Worm (Caenorhabditis elegans) whole organism, L2 larva: Measurements from ENCODE around the gene D1044.1.

ENCODE experiments used
- C34F6.9 ChIP-seq: fragments of 150-350 bp; optimal IDR thresholded peaks from 2 replicates; lab custom pipeline; 2014; ENCODE audit warnings: missing biosample characterization, missing genetic modification characterization
- F13H6.1 ChIP-seq: sonication (generic microtip); optimal IDR thresholded peaks from 2 replicates; lab custom pipeline; 2016; ENCODE audit warnings: missing genetic modification characterization, missing compliant biosample characterization
- Y55F3AM.14 ChIP-seq: fragments of 200-800 bp; sonication (Bioruptor generic); optimal IDR thresholded peaks from 2 replicates; lab custom pipeline; 2018; ENCODE audit warnings: mild to moderate bottlenecking, missing genetic modification characterization, missing compliant biosample characterization
- ZK546.5 ChIP-seq: sonication (generic microtip); optimal IDR thresholded peaks from 2 replicates; lab custom pipeline; 2017; ENCODE audit warnings: missing biosample characterization, missing genetic modification characterization
- alr-1 ChIP-seq: fragments of 150-350 bp; optimal IDR thresholded peaks from 2 replicates; lab custom pipeline; 2014; ENCODE audit warnings: missing biosample characterization, missing genetic modification characterization
- aly-2 ChIP-seq: fragments of 150-350 bp; optimal IDR thresholded peaks from 2 replicates; lab custom pipeline; 2014; ENCODE audit warnings: missing biosample characterization, missing genetic modification characterization
- ama-1 ChIP-seq: fragments of 150-350 bp; optimal IDR thresholded peaks from 2 replicates; lab custom pipeline; 2018; ENCODE audit warnings: inconsistent platforms
- blmp-1 ChIP-seq: sonication (generic microtip); optimal IDR thresholded peaks from 2 replicates; lab custom pipeline; 2017; ENCODE audit warnings: missing genetic modification characterization, mild to moderate bottlenecking, missing compliant biosample characterization, antibody characterized with exemption, moderate library complexity; ENCODE audit not compliant: insufficient read depth
- ceh-16 ChIP-seq: fragments of 150-350 bp; optimal IDR thresholded peaks from 2 replicates; lab custom pipeline; 2014; ENCODE audit warnings: missing biosample characterization, missing genetic modification characterization
- ceh-82 ChIP-seq: fragments of 150-350 bp; optimal IDR thresholded peaks from 2 replicates; lab custom pipeline; 2014; ENCODE audit warnings: missing biosample characterization, missing genetic modification characterization
- crh-2 ChIP-seq: sonication (generic microtip); optimal IDR thresholded peaks from 2 replicates; lab custom pipeline; 2017; ENCODE audit warnings: missing biosample characterization, missing genetic modification characterization
- dmd-4 ChIP-seq: sonication (generic microtip); optimal IDR thresholded peaks from 2 replicates; lab custom pipeline; 2017; ENCODE audit warnings: missing biosample characterization, missing genetic modification characterization
- egl-27 ChIP-seq: sonication (generic microtip); optimal IDR thresholded peaks from 3 replicates; lab custom pipeline; 2017; ENCODE audit warnings: missing biosample characterization, missing genetic modification reagents, missing genetic modification characterization
- elt-1 ChIP-seq: fragments of 150-350 bp; optimal IDR thresholded peaks from 2 replicates; lab custom pipeline; 2014; ENCODE audit warnings: missing biosample characterization, missing genetic modification characterization
- elt-3 ChIP-seq: sonication (generic microtip); optimal IDR thresholded peaks from 2 replicates; lab custom pipeline; 2017; ENCODE audit warnings: missing biosample characterization, missing genetic modification characterization
- fos-1 ChIP-seq: fragments of 150-350 bp; optimal IDR thresholded peaks from 2 replicates; lab custom pipeline; 2014; ENCODE audit warnings: missing biosample characterization, missing genetic modification characterization
- gmeb-1 ChIP-seq: fragments of 150-350 bp; optimal IDR thresholded peaks from 2 replicates; lab custom pipeline; 2014; ENCODE audit warnings: missing biosample characterization, missing genetic modification characterization
- lin-11 ChIP-seq: fragments of 150-350 bp; sonication (generic microtip); optimal IDR thresholded peaks from 2 replicates; lab custom pipeline; 2014; ENCODE audit warnings: missing biosample characterization, missing genetic modification characterization, inconsistent platforms, mixed read lengths
- lin-13 ChIP-seq: fragments of 150-350 bp; optimal IDR thresholded peaks from 2 replicates; lab custom pipeline; 2014; ENCODE audit warnings: missing biosample characterization, missing genetic modification reagents, missing genetic modification characterization
- lin-39 ChIP-seq: fragments of 150-350 bp; optimal IDR thresholded peaks from 2 replicates; lab custom pipeline; 2014; ENCODE audit warnings: missing biosample characterization, missing genetic modification reagents, missing genetic modification characterization
- lsy-2 ChIP-seq, 2 experiments: fragments of 150-350 bp in 1 of 2; sonication (generic microtip) in 1 of 2; optimal IDR thresholded peaks; 2 replicates each; lab custom pipeline; 2014 to 2017; ENCODE audit warnings: missing biosample characterization in 2 of 2, missing genetic modification characterization in 2 of 2
- mbf-1 ChIP-seq: sonication (generic microtip); optimal IDR thresholded peaks from 2 replicates; lab custom pipeline; 2017; ENCODE audit warnings: missing biosample characterization, missing genetic modification characterization
- mdl-1 ChIP-seq, 2 experiments: fragments of 150-350 bp in 1 of 2; sonication (generic microtip) in 1 of 2; optimal IDR thresholded peaks; 2 replicates each; lab custom pipeline; 2017; ENCODE audit warnings: missing biosample characterization in 2 of 2, missing genetic modification characterization in 2 of 2
- nhr-10 ChIP-seq: sonication (generic microtip); optimal IDR thresholded peaks from 2 replicates; lab custom pipeline; 2017; ENCODE audit warnings: missing biosample characterization, missing genetic modification characterization
- nhr-12 ChIP-seq: fragments of 150-350 bp; optimal IDR thresholded peaks from 2 replicates; lab custom pipeline; 2014; ENCODE audit warnings: missing biosample characterization, missing genetic modification characterization
- nhr-129 ChIP-seq: fragments of 150-350 bp; optimal IDR thresholded peaks from 2 replicates; lab custom pipeline; 2014; ENCODE audit warnings: missing biosample characterization, missing genetic modification characterization
- nhr-21 ChIP-seq: fragments of 150-350 bp; optimal IDR thresholded peaks from 2 replicates; lab custom pipeline; 2014; ENCODE audit warnings: missing biosample characterization, missing genetic modification characterization
- nhr-23 ChIP-seq: fragments of 150-350 bp; optimal IDR thresholded peaks from 2 replicates; lab custom pipeline; 2014; ENCODE audit warnings: missing biosample characterization, missing genetic modification reagents, missing genetic modification characterization
- nhr-237 ChIP-seq: fragments of 150-350 bp; optimal IDR thresholded peaks from 2 replicates; lab custom pipeline; 2014; ENCODE audit warnings: missing biosample characterization, missing genetic modification characterization
- nhr-25 ChIP-seq: fragments of 150-350 bp; sonication (generic microtip); optimal IDR thresholded peaks from 3 replicates; lab custom pipeline; 2014; ENCODE audit warnings: missing biosample characterization, missing genetic modification characterization
- nhr-6 ChIP-seq: fragments of 150-350 bp; optimal IDR thresholded peaks from 2 replicates; lab custom pipeline; 2014; ENCODE audit warnings: missing biosample characterization, missing genetic modification characterization
- nhr-77 ChIP-seq: fragments of 150-350 bp; optimal IDR thresholded peaks from 2 replicates; lab custom pipeline; 2014; ENCODE audit warnings: missing biosample characterization, missing genetic modification characterization
- sem-4 ChIP-seq: fragments of 150-350 bp; optimal IDR thresholded peaks from 2 replicates; lab custom pipeline; 2014; ENCODE audit warnings: missing biosample characterization, missing genetic modification reagents, missing genetic modification characterization
- skn-1 ChIP-seq: sonication (generic microtip); optimal IDR thresholded peaks from 2 replicates; lab custom pipeline; 2017; ENCODE audit warnings: missing biosample characterization, missing genetic modification characterization
- sma-3 ChIP-seq: sonication (generic microtip); optimal IDR thresholded peaks from 2 replicates; lab custom pipeline; 2016; ENCODE audit warnings: missing genetic modification reagents, missing genetic modification characterization, missing compliant biosample characterization
- sma-9 ChIP-seq, 2 experiments: fragments of 150-350 bp in 1 of 2; sonication (generic microtip) in 1 of 2; optimal IDR thresholded peaks; 2 replicates each; lab custom pipeline; 2014 to 2016; ENCODE audit warnings: missing genetic modification characterization in 2 of 2, mild to moderate bottlenecking in 1 of 2, missing biosample characterization in 1 of 2, missing compliant biosample characterization in 1 of 2, missing genetic modification reagents in 1 of 2, moderate library complexity in 1 of 2
- snpc-4 ChIP-seq: fragments of 150-350 bp; optimal IDR thresholded peaks from 2 replicates; lab custom pipeline; 2014; ENCODE audit warnings: missing biosample characterization, missing genetic modification characterization
- unc-39 ChIP-seq: fragments of 150-350 bp; optimal IDR thresholded peaks from 2 replicates; lab custom pipeline; 2014; ENCODE audit warnings: missing biosample characterization, missing genetic modification characterization
- unc-55 ChIP-seq: fragments of 150-350 bp; sonication (generic microtip); optimal IDR thresholded peaks from 3 replicates; lab custom pipeline; 2014; ENCODE audit warnings: missing biosample characterization, missing genetic modification reagents, missing genetic modification characterization
- unc-62 ChIP-seq: fragments of 150-350 bp; optimal IDR thresholded peaks from 2 replicates; lab custom pipeline; 2014; ENCODE audit warnings: missing biosample characterization, missing genetic modification reagents, missing genetic modification characterization
- zag-1 ChIP-seq: fragments of 150-350 bp; optimal IDR thresholded peaks from 2 replicates; lab custom pipeline; 2014; ENCODE audit warnings: missing biosample characterization, missing genetic modification characterization
- ztf-1 ChIP-seq: fragments of 200-800 bp; sonication (Bioruptor generic); conservative IDR thresholded peaks from 2 replicates; pipeline ENCODE4 v1.3.6; 2022; ENCODE audit warnings: missing genetic modification characterization, missing compliant biosample characterization
- ztf-11 ChIP-seq: sonication (generic microtip); optimal IDR thresholded peaks from 2 replicates; lab custom pipeline; 2017; ENCODE audit warnings: missing biosample characterization, missing genetic modification characterization
- ztf-4 ChIP-seq: fragments of 150-350 bp; optimal IDR thresholded peaks from 2 replicates; lab custom pipeline; 2014; ENCODE audit warnings: missing biosample characterization, missing genetic modification characterization

Gene D1044.1

ce11 chrIII:5543050-5543449 is 1.0 kb upstream of the D1044.1 start, which contains the start of gene D1044.6:
Gene D1044.6, minus strand, starts transcription at chrIII:5543177.
- TF ChIP-seq ceh-82 (tag; lab: Kevin White, UChicago) (no peak), aly-2 (tag; lab: Kevin White, UChicago) (no peak), lin-11 (tag; lab: Kevin White, UChicago) (no peak), dmd-4 (tag; lab: Kevin White, UChicago) (no peak), ceh-16 (tag; lab: Kevin White, UChicago) (no peak), elt-3 (tag; lab: Kevin White, UChicago) (no peak), skn-1 (no peak), lin-39 (tag; lab: Kevin White, UChicago) (no peak), lsy-2 (tag; optimal IDR thresholded peaks at IDR 0.05; lab: Kevin White, UChicago) (no peak), lin-13 (GFP tag; lab: Kevin White, UChicago) (no peak), unc-39 (tag; lab: Kevin White, UChicago) (no peak), zag-1 (tag; lab: Kevin White, UChicago) (no peak), blmp-1 (tag; lab: Kevin White, UChicago) (no peak), sma-9 (GFP tag; optimal IDR thresholded peaks at IDR 0.05; lab: Kevin White, UChicago) (no peak), sma-9 (tag; optimal IDR thresholded peaks at IDR 0.05; lab: Kevin White, UChicago) (no peak), nhr-77 (tag; lab: Kevin White, UChicago) (no peak), nhr-23 (tag; lab: Kevin White, UChicago) (no peak), unc-62 (GFP tag; lab: Kevin White, UChicago) (no peak), nhr-25 (no peak)

ce11 chrIII:5546309-5546708 is 2.2 kb downstream of the D1044.1 start:
- no peak for TF ChIP-seq nhr-12 (tag; lab: Kevin White, UChicago)
- TF ChIP-seq elt-1 (tag; lab: Kevin White, UChicago) = no peak
- TF ChIP-seq C34F6.9 (tag; lab: Kevin White, UChicago) = peak; percentile 21
- no peak for TF ChIP-seq egl-27
- TF ChIP-seq unc-39 (tag; lab: Kevin White, UChicago) = no peak
- TF ChIP-seq sma-3 (GFP tag; lab: Kevin White, UChicago) = no peak
- TF ChIP-seq ZK546.5 (tag; lab: Kevin White, UChicago) = no peak
- TF ChIP-seq crh-2 (tag; lab: Kevin White, UChicago) = no peak
- no peak for TF ChIP-seq ztf-1 (GFP tag; lab: Robert Waterston, UW)
- TF ChIP-seq elt-3 (tag; lab: Kevin White, UChicago) = no peak
- TF ChIP-seq Y55F3AM.14 (GFP tag; lab: Kevin White, UChicago) = no peak
- peak; percentile 30 for TF ChIP-seq nhr-21
- TF ChIP-seq nhr-25 = peak; percentile 12

ce11 chrIII:5546730-5547129 is 2.6 kb downstream of the D1044.1 start, which contains the start of gene F09F7.5:
Gene F09F7.5, plus strand, starts transcription at chrIII:5546987.
- TF ChIP-seq fos-1 (peak; percentile 87), unc-62 (GFP tag; lab: Kevin White, UChicago) (no peak), crh-2 (tag; lab: Kevin White, UChicago) (peak; percentile 27)

ce11 chrIII:5550193-5550592 is 6.1 kb downstream of the D1044.1 start:
- TF ChIP-seq zag-1 (tag; lab: Kevin White, UChicago) = no peak
- TF ChIP-seq sem-4 (tag; lab: Kevin White, UChicago) = no peak
- TF ChIP-seq nhr-23 (tag; lab: Kevin White, UChicago) = no peak
- TF ChIP-seq nhr-12 (tag; lab: Kevin White, UChicago) = no peak
- TF ChIP-seq snpc-4 (tag; lab: Kevin White, UChicago) = no peak
- TF ChIP-seq ceh-16 (tag; lab: Kevin White, UChicago) = no peak
- no peak for TF ChIP-seq crh-2 (tag; lab: Kevin White, UChicago)
- TF ChIP-seq ztf-1 (GFP tag; lab: Robert Waterston, UW) = no peak
- no peak for TF ChIP-seq unc-55 (GFP tag; lab: Kevin White, UChicago)
- no peak for TF ChIP-seq elt-1 (tag; lab: Kevin White, UChicago)
- no peak for TF ChIP-seq ceh-82 (tag; lab: Kevin White, UChicago)
- TF ChIP-seq nhr-129 (tag; lab: Kevin White, UChicago) = peak; percentile 38
- no peak for TF ChIP-seq mbf-1 (tag; lab: Kevin White, UChicago)
- TF ChIP-seq alr-1 (tag; lab: Kevin White, UChicago) = no peak
- no peak for TF ChIP-seq gmeb-1 (tag; lab: Kevin White, UChicago)
- no peak for TF ChIP-seq lsy-2 (tag; optimal IDR thresholded peaks at IDR 0.05; lab: Kevin White, UChicago)
- TF ChIP-seq unc-62 (GFP tag; lab: Kevin White, UChicago) = no peak
- no peak for TF ChIP-seq F13H6.1 (tag; lab: Kevin White, UChicago)
- peak; percentile 29 for TF ChIP-seq fos-1
- TF ChIP-seq lin-39 (tag; lab: Kevin White, UChicago) = no peak
- no peak for TF ChIP-seq C34F6.9 (tag; lab: Kevin White, UChicago)
- no peak for TF ChIP-seq ama-1 (lab: Kevin White, UChicago)
- no peak for TF ChIP-seq dmd-4 (tag; lab: Kevin White, UChicago)
- no peak for TF ChIP-seq nhr-10 (tag; lab: Kevin White, UChicago)
- TF ChIP-seq ztf-11 (tag; lab: Kevin White, UChicago) = no peak
- peak; percentile 31 for TF ChIP-seq blmp-1 (tag; lab: Kevin White, UChicago)
- no peak for TF ChIP-seq mdl-1 (tag; optimal IDR thresholded peaks at IDR 0.05; lab: Kevin White, UChicago)
- no peak for TF ChIP-seq lin-13 (GFP tag; lab: Kevin White, UChicago)
- no peak for TF ChIP-seq ztf-4 (tag; lab: Kevin White, UChicago)
- TF ChIP-seq sma-9 (GFP tag; optimal IDR thresholded peaks at IDR 0.05; lab: Kevin White, UChicago) = peak; percentile 24
- TF ChIP-seq sma-9 (tag; optimal IDR thresholded peaks at IDR 0.05; lab: Kevin White, UChicago) = no peak
- no peak for TF ChIP-seq nhr-6 (tag; lab: Kevin White, UChicago)
- TF ChIP-seq unc-39 (tag; lab: Kevin White, UChicago) = no peak
- TF ChIP-seq egl-27 = no peak
- TF ChIP-seq nhr-237 (tag; lab: Kevin White, UChicago) = no peak
